Fruit fly (Drosophila melanogaster): ENCODE measurements around the gene PGRP-LB.

The PGRP-LB gene

DNA sequence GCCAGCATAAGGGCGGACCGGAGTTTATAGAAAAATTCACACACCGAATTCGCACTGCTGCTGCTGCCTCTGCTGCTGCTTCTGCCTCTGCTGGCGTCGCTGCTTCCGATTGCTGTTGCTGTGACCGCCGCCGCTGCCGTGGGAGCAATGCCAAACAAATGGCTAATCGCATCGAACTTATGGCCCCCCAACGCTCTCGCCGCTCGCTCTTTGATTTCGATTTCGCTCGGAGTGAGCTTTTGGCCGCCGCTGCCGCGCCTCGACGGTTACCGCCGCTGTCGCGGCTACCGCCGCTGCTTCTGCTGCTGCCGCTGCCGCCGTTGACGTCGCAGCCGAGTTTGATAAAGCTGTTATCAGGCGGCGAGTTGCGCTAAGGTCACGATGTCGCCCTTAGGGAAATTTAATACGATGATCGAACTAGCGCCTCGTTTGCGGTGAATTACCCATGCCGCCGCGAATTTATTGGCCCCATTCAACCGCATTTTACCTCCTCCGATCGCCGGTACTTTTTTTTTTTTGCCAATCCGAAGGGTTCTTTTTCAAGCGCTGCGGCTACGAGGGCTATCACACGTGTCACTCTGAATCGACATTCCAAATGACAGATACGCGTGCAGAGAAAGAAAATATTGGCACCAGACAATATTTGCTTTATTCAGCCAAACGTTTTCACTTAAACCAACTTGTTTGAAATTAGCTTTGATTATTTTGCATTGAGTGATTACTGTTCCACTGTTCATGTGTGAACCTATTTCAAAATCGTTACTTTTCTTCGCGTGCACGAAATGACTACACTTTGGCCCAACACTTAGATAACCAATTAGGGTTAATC is 2.1 kb downstream of the PGRP-LB start (continued):
- TF ChIP-seq ap (GFP tag; IDR thresholded peaks at IDR 0.05) (peak; percentile 41; the same call in 1 of the 2 replicates), CG9215 (GFP tag; IDR thresholded peaks at IDR 0.05) (peak; percentile 78), TFAM (GFP tag; optimal IDR thresholded peaks at IDR 0.05) (no peak), CG14441 (GFP tag; IDR thresholded peaks at IDR 0.05) (peak; percentile 90), Taf1 (GFP tag; IDR thresholded peaks at IDR 0.05) (peak; percentile 75; the same call in 1 of the 2 replicates), CG13296 (GFP tag; optimal IDR thresholded peaks at IDR 0.05) (peak; percentile 52), sqz (GFP tag; optimal IDR thresholded peaks at IDR 0.05) (no peak), CG10321 (GFP tag; IDR thresholded peaks at IDR 0.05) (no peak), zf30C (GFP tag; optimal IDR thresholded peaks at IDR 0.05) (no peak), grau (tag; optimal IDR thresholded peaks at IDR 0.05) (peak; percentile 72), CG10366 (GFP tag; IDR thresholded peaks at IDR 0.05) (peak; percentile 77), CG12659 (GFP tag; optimal IDR thresholded peaks at IDR 0.05) (peak; percentile 54), Sox100B (GFP tag; optimal IDR thresholded peaks at IDR 0.05) (peak; percentile 31), sr (GFP tag; IDR thresholded peaks at IDR 0.05) (peak; percentile 42; the same call in 1 of the 3 replicates), CG2889 (GFP tag; IDR thresholded peaks at IDR 0.05) (peak; percentile 82; the same call in 2 of the 3 replicates), Dip3 (GFP tag; optimal IDR thresholded peaks at IDR 0.05) (peak; percentile 62), CG4854 (GFP tag; optimal IDR thresholded peaks at IDR 0.05) (peak; percentile 4), ems (GFP tag; optimal IDR thresholded peaks at IDR 0.05) (peak; percentile 58), Usf (GFP tag; optimal IDR thresholded peaks at IDR 0.05) (no peak), cg (GFP tag; optimal IDR thresholded peaks at IDR 0.05) (no peak), run (tag; optimal IDR thresholded peaks at IDR 0.05) (no peak), CG7556 (GFP tag; optimal IDR thresholded peaks at IDR 0.05) (peak; percentile 20), CG2875 (GFP tag; optimal IDR thresholded peaks at IDR 0.05) (no peak), CG6813 (GFP tag; optimal IDR thresholded peaks at IDR 0.05) (peak; percentile 63), CG14710 (tag; optimal IDR thresholded peaks at IDR 0.05) (peak; percentile 18), CG4617 (GFP tag; optimal IDR thresholded peaks at IDR 0.05; ENCODE audit: borderline replicate concordance) (no peak), pho (GFP tag; optimal IDR thresholded peaks at IDR 0.05) (peak; percentile 46), vvl (GFP tag; IDR thresholded peaks at IDR 0.05) (peak; percentile 77; the same call in 1 of the 2 replicates), klu (GFP tag; IDR thresholded peaks at IDR 0.05) (peak; percentile 72), ro (GFP tag; IDR thresholded peaks at IDR 0.05) (0 out of 2 replicates have a peak, but pooled peaks have one; percentile 49), NfI (GFP tag; optimal IDR thresholded peaks at IDR 0.05) (peak; percentile 75), CG7987 (GFP tag; optimal IDR thresholded peaks at IDR 0.05) (peak; percentile 49), CG11695 (GFP tag; IDR thresholded peaks at IDR 0.05) (peak; percentile 73), sisA (GFP tag; IDR thresholded peaks at IDR 0.05) (peak; percentile 64), HHEX (GFP tag; optimal IDR thresholded peaks at IDR 0.05) (peak; percentile 70), CG8089 (GFP tag; optimal IDR thresholded peaks at IDR 0.05) (no peak), ken (GFP tag; IDR thresholded peaks at IDR 0.05) (peak; percentile 43; the same call in 1 of the 3 replicates), CG12942 (GFP tag; optimal IDR thresholded peaks at IDR 0.05) (peak; percentile 29), pfk (GFP tag; optimal IDR thresholded peaks at IDR 0.05) (no peak), fu2 (GFP tag; optimal IDR thresholded peaks at IDR 0.05) (peak; percentile 46), Atf-2 (GFP tag; optimal IDR thresholded peaks at IDR 0.05) (no peak), exex (tag; optimal IDR thresholded peaks at IDR 0.05) (peak; percentile 81), Hmr (GFP tag; optimal IDR thresholded peaks at IDR 0.05) (peak; percentile 74), CG9797 (GFP tag; optimal IDR thresholded peaks at IDR 0.05) (no peak), Bdp1 (GFP tag; optimal IDR thresholded peaks at IDR 0.05) (peak; percentile 47), p53 (GFP tag; optimal IDR thresholded peaks at IDR 0.05) (no peak), Kr (GFP tag; optimal IDR thresholded peaks at IDR 0.05) (no peak), pita (GFP tag; optimal IDR thresholded peaks at IDR 0.05) (no peak), Hmx (GFP tag; optimal IDR thresholded peaks at IDR 0.05) (no peak)
